Worm (Caenorhabditis elegans) whole organism, L3 larva: ENCODE measurements around the gene F13E9.9.

Experiments
- ZK546.5 ChIP-seq: sonication (generic microtip); optimal IDR thresholded peaks from 2 replicates; lab custom pipeline; 2017; ENCODE audit warnings: missing biosample characterization, missing genetic modification characterization
- ceh-82 ChIP-seq: fragments of 150-350 bp; optimal IDR thresholded peaks from 2 replicates; lab custom pipeline; 2014; ENCODE audit warnings: missing biosample characterization, missing genetic modification characterization
- elt-3 ChIP-seq, 3 experiments: fragments of 150-350 bp in 1 of 3; sonication (generic microtip) in 2 of 3; optimal IDR thresholded peaks; 2 replicates in 2 of 3; 4 replicates in 1 of 3; lab custom pipeline; 2014 to 2017; ENCODE audit warnings: missing biosample characterization in 3 of 3, missing genetic modification characterization in 3 of 3
- eor-1 ChIP-seq, 2 experiments: fragments of 150-350 bp; optimal IDR thresholded peaks; 2 replicates each; lab custom pipeline; 2014 to 2018; ENCODE audit warnings: missing biosample characterization in 2 of 2, missing genetic modification characterization in 2 of 2
- nhr-12 ChIP-seq: fragments of 150-350 bp; optimal IDR thresholded peaks from 2 replicates; lab custom pipeline; 2014; ENCODE audit warnings: missing biosample characterization, missing genetic modification characterization
- nhr-77 ChIP-seq: fragments of 150-350 bp; optimal IDR thresholded peaks from 2 replicates; lab custom pipeline; 2014; ENCODE audit warnings: missing biosample characterization, missing genetic modification characterization
- unc-62 ChIP-seq: fragments of 150-350 bp; sonication (generic microtip); optimal IDR thresholded peaks from 4 replicates; lab custom pipeline; 2014; ENCODE audit warnings: missing biosample characterization, missing genetic modification reagents, missing genetic modification characterization

ce11 chrIV:10935336-10935735 lies 36.3 kb upstream of the F13E9.9 start:
- TF ChIP-seq nhr-12 (tag; lab: Kevin White, UChicago) = no peak
- TF ChIP-seq nhr-77 (tag; lab: Kevin White, UChicago) = no peak
- TF ChIP-seq unc-62 (GFP tag; lab: Kevin White, UChicago) = peak; percentile 57
- no peak for TF ChIP-seq ZK546.5 (tag; lab: Kevin White, UChicago)
- TF ChIP-seq ceh-82 (tag; lab: Kevin White, UChicago) = no peak
- TF ChIP-seq elt-3 (tag; optimal IDR thresholded peaks at IDR 0.05; lab: Kevin White, UChicago) = peak in 1 of 3 experiments; percentile 17
- peak in 1 of 2 experiments; percentile 32 for TF ChIP-seq eor-1 (tag; optimal IDR thresholded peaks at IDR 0.05; lab: Kevin White, UChicago)
